Worm (Caenorhabditis elegans) whole organism, L4/young adult: ENCODE data around the gene acs-7.

Experiments used
- W03F9.2 ChIP-seq: fragments of 150-350 bp; optimal IDR thresholded peaks from 2 replicates; lab custom pipeline; 2014; ENCODE audit warnings: missing biosample characterization, missing genetic modification characterization
- him-1 ChIP-seq: sonication (generic microtip); optimal IDR thresholded peaks from 2 replicates; lab custom pipeline; 2016; ENCODE audit warnings: missing genotype, missing genetic modification reagents, missing genetic modification characterization, missing compliant biosample characterization

DNA sequence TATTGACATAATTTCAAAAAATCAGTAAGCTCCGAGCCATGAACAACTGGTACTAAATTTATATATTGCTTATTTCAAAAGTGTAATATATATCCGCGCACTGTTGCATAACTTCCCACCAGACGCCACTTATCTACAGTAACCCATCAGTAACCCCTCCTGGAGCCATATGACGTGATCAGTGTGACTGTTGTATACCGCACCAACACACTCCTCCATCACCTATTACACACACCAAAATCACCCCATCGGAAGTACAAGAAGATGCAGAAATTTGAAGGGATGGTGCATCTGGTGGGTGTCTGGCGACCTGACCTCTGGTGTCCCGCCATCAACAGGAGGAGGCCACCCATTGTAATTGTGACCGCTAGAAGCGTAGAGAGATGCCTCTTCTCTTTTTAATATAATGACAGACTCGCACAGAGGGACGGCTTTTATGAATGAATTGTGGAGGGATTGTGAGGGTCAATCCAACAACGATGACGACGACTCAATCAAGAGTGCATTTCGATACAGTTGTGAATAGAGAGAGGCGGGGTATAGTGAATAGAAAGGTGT, 28.9 kb upstream of the acs-7 start:
- no peak for TF ChIP-seq him-1 (tag; lab: Kevin White, UChicago)
- no peak for TF ChIP-seq W03F9.2 (tag; lab: Kevin White, UChicago)
